Worm (Caenorhabditis elegans): ENCODE results near the gene math-40.

Gene math-40

ce11 chrII:1830182-1830682 lies at the start of gene math-40:
math-40 (plus strand) TSS chrII:1830632.
- TF ChIP-seq ztf-11 (tag; optimal IDR thresholded peaks at IDR 0.05) (no peak), ceh-82 (tag; optimal IDR thresholded peaks at IDR 0.05) (no peak), elt-2 (tag; optimal IDR thresholded peaks at IDR 0.05) (peak; percentile 62), pqm-1 (tag; optimal IDR thresholded peaks at IDR 0.05) (peak; percentile 41)

- peak; percentile 12 for TF ChIP-seq elt-2 (tag; optimal IDR thresholded peaks at IDR 0.05)
- TF ChIP-seq tbx-2 (tag; optimal IDR thresholded peaks at IDR 0.05): no peak
Measured at ce11 chrII:1782474-1782873, 48.0 kb upstream of the math-40 start, which contains the start of gene math-4. math-4 (minus strand) TSS chrII:1782574.

- TF ChIP-seq egl-5 (tag; optimal IDR thresholded peaks at IDR 0.05): no peak
- no peak for TF ChIP-seq R02D3.7 (tag; optimal IDR thresholded peaks at IDR 0.05)
- no peak for TF ChIP-seq jun-1 (tag; optimal IDR thresholded peaks at IDR 0.05)
- TF ChIP-seq elt-3 (tag; optimal IDR thresholded peaks at IDR 0.05): no peak
- no peak for TF ChIP-seq pha-4 (tag; optimal IDR thresholded peaks at IDR 0.05)
- TF ChIP-seq nhr-76 (tag; optimal IDR thresholded peaks at IDR 0.05): no peak
- no peak for TF ChIP-seq lin-39 (tag; optimal IDR thresholded peaks at IDR 0.05)
- TF ChIP-seq ZK546.5 (tag; optimal IDR thresholded peaks at IDR 0.05): no peak
- no peak for TF ChIP-seq fkh-10 (GFP tag; optimal IDR thresholded peaks at IDR 0.05)
- no peak for TF ChIP-seq aly-2 (tag; optimal IDR thresholded peaks at IDR 0.05)
- no peak for TF ChIP-seq nfya-1 (tag; optimal IDR thresholded peaks at IDR 0.05; ENCODE audit: insufficient read depth)
- TF ChIP-seq mdl-1 (tag; optimal IDR thresholded peaks at IDR 0.05): no peak
- TF ChIP-seq nhr-77 (tag; optimal IDR thresholded peaks at IDR 0.05): no peak
- no peak for TF ChIP-seq ztf-4 (tag; optimal IDR thresholded peaks at IDR 0.05)
- no peak for TF ChIP-seq lin-15B (tag; optimal IDR thresholded peaks at IDR 0.05)
- no peak for TF ChIP-seq ceh-82 (tag; optimal IDR thresholded peaks at IDR 0.05)
- no peak for TF ChIP-seq daf-12 (tag; optimal IDR thresholded peaks at IDR 0.05)
Measured at ce11 chrII:1784799-1785198, 45.6 kb upstream of the math-40 start, which contains the start of gene C08F1.11. C08F1.11 (minus strand) TSS chrII:1784899.

ce11 chrII:1786209-1786608 lies 44.2 kb upstream of the math-40 start, which contains the start of gene C08F1.10:
C08F1.10 (minus strand) TSS chrII:1786309.
- TF ChIP-seq nhr-77 (tag; optimal IDR thresholded peaks at IDR 0.05) (no peak), nhr-67 (tag; optimal IDR thresholded peaks at IDR 0.05) (no peak), tbx-2 (tag; optimal IDR thresholded peaks at IDR 0.05) (no peak), aly-2 (tag; optimal IDR thresholded peaks at IDR 0.05) (no peak), unc-39 (tag; optimal IDR thresholded peaks at IDR 0.05) (no peak), daf-12 (tag; optimal IDR thresholded peaks at IDR 0.05) (no peak), skn-1 (tag; optimal IDR thresholded peaks at IDR 0.05) (no peak), pqm-1 (tag; optimal IDR thresholded peaks at IDR 0.05) (no peak), elt-3 (tag; optimal IDR thresholded peaks at IDR 0.05) (no peak), lin-15B (tag; optimal IDR thresholded peaks at IDR 0.05) (no peak), fkh-2 (tag; optimal IDR thresholded peaks at IDR 0.05) (no peak)

ce11 chrII:1787208-1787607 lies 43.2 kb upstream of the math-40 start:
- TF ChIP-seq ZK546.5 (tag; optimal IDR thresholded peaks at IDR 0.05) (no peak), nhr-12 (tag; optimal IDR thresholded peaks at IDR 0.05) (no peak), eor-1 (tag; optimal IDR thresholded peaks at IDR 0.05) (no peak), nhr-76 (tag; optimal IDR thresholded peaks at IDR 0.05) (no peak), tbx-2 (tag; optimal IDR thresholded peaks at IDR 0.05) (no peak), unc-62 (GFP tag; optimal IDR thresholded peaks at IDR 0.05) (no peak), lin-15B (tag; optimal IDR thresholded peaks at IDR 0.05) (no peak)

ce11 chrII:1788087-1788486 lies 42.3 kb upstream of the math-40 start, which contains the start of the genes C08F1.6 and fbxb-13:
C08F1.6 (minus strand) TSS chrII:1788187.
fbxb-13 (plus strand) TSS chrII:1788277.
- TF ChIP-seq eor-1 (tag; optimal IDR thresholded peaks at IDR 0.05): no peak
- no peak for TF ChIP-seq lin-15B (tag; optimal IDR thresholded peaks at IDR 0.05)

- no peak for TF ChIP-seq egl-27 (tag; optimal IDR thresholded peaks at IDR 0.05)
- no peak for TF ChIP-seq elt-2 (tag; optimal IDR thresholded peaks at IDR 0.05)
- no peak for TF ChIP-seq daf-12 (tag; optimal IDR thresholded peaks at IDR 0.05)
- TF ChIP-seq sea-2 (GFP tag; optimal IDR thresholded peaks at IDR 0.05): no peak
- no peak for TF ChIP-seq unc-62 (GFP tag; optimal IDR thresholded peaks at IDR 0.05)
- TF ChIP-seq lin-39 (tag; optimal IDR thresholded peaks at IDR 0.05): no peak
- no peak for TF ChIP-seq nfya-1 (tag; optimal IDR thresholded peaks at IDR 0.05; ENCODE audit: insufficient read depth)
- TF ChIP-seq nhr-237 (tag; optimal IDR thresholded peaks at IDR 0.05): no peak
- TF ChIP-seq skn-1 (tag; optimal IDR thresholded peaks at IDR 0.05): no peak
- TF ChIP-seq lsy-12 (tag; optimal IDR thresholded peaks at IDR 0.05): no peak
Measured at ce11 chrII:1806358-1806757, 24.1 kb upstream of the math-40 start, which contains the start of gene C08F1.12. C08F1.12 (minus strand) TSS chrII:1806458.
